Fruit fly (Drosophila melanogaster) whole organism, embryonic: ENCODE measurements around the gene Dhdds.
A peak's percentile ranks its signal among the peaks of the same experiment; 100 is the strongest.

Experiments used
- Abd-B ChIP-seq: fragments of 200-800 bp; sonication (Bioruptor generic); optimal IDR thresholded peaks from 2 replicates; lab custom pipeline; 2018; ENCODE audit warnings: missing biosample characterization, mild to moderate bottlenecking, missing genetic modification characterization, moderate library complexity
- Atf3 ChIP-seq: fragments of 200-800 bp; sonication (Bioruptor generic); optimal IDR thresholded peaks from 3 replicates; lab custom pipeline; 2016; ENCODE audit warnings: missing biosample characterization, missing genetic modification characterization
- BtbVII ChIP-seq: fragments of 200-800 bp; sonication (Bioruptor generic); optimal IDR thresholded peaks from 3 replicates; lab custom pipeline; 2017; ENCODE audit warnings: missing biosample characterization, mild to moderate bottlenecking, missing genetic modification characterization
- Bteb2 ChIP-seq: fragments of 200-800 bp; sonication (Bioruptor generic); optimal IDR thresholded peaks from 2 replicates; lab custom pipeline; 2016; ENCODE audit warnings: missing biosample characterization, missing genetic modification characterization
- CG10274 ChIP-seq: fragments of 200-800 bp; sonication (Bioruptor generic); optimal IDR thresholded peaks from 3 replicates; lab custom pipeline; 2017; ENCODE audit warnings: missing biosample characterization, mild to moderate bottlenecking, missing genetic modification characterization
- CG12659 ChIP-seq: fragments of 200-800 bp; sonication (Bioruptor generic); optimal IDR thresholded peaks from 3 replicates; lab custom pipeline; 2017; ENCODE audit warnings: mild to moderate bottlenecking, missing biosample characterization, missing genetic modification reagents, missing genetic modification characterization
- CG16779 ChIP-seq: fragments of 200-800 bp; sonication (Bioruptor generic); IDR thresholded peaks from 2 replicates; pipeline ENCODE4 v1.3.6; 2022; ENCODE audit warnings: missing biosample characterization, missing genetic modification characterization
- CG17385 ChIP-seq: fragments of 200-800 bp; sonication (Bioruptor generic); optimal IDR thresholded peaks from 3 replicates; lab custom pipeline; 2018; ENCODE audit warnings: missing biosample characterization, mild to moderate bottlenecking, missing genetic modification characterization
- CG17612 ChIP-seq: fragments of 200-800 bp; sonication (Bioruptor generic); IDR thresholded peaks from 2 replicates; pipeline ENCODE4 v1.3.6; 2022; ENCODE audit warnings: missing biosample characterization, missing genetic modification characterization
- CG18262 ChIP-seq: fragments of 200-800 bp; optimal IDR thresholded peaks from 3 replicates; lab custom pipeline; 2019; ENCODE audit warnings: missing biosample characterization, mild to moderate bottlenecking, missing genetic modification characterization, moderate library complexity
- CG18476 ChIP-seq: fragments of 200-800 bp; sonication (Bioruptor generic); optimal IDR thresholded peaks from 2 replicates; lab custom pipeline; 2016; ENCODE audit warnings: missing biosample characterization, mild to moderate bottlenecking, missing genetic modification characterization
- CG2116 ChIP-seq: fragments of 200-800 bp; sonication (Bioruptor generic); optimal IDR thresholded peaks from 3 replicates; lab custom pipeline; 2018; ENCODE audit warnings: missing biosample characterization, mild to moderate bottlenecking, missing genetic modification characterization
- CG2120 ChIP-seq: fragments of 200-800 bp; sonication (Bioruptor generic); optimal IDR thresholded peaks from 3 replicates; lab custom pipeline; 2016; ENCODE audit warnings: missing biosample characterization, missing genetic modification characterization
- CG30431 ChIP-seq: fragments of 200-800 bp; sonication (Bioruptor generic); optimal IDR thresholded peaks from 2 replicates; lab custom pipeline; 2017; ENCODE audit warnings: missing biosample characterization, missing genetic modification characterization
- CG31365 ChIP-seq: fragments of 200-800 bp; sonication (Bioruptor generic); optimal IDR thresholded peaks from 2 replicates; lab custom pipeline; 2018; ENCODE audit warnings: missing biosample characterization, mild to moderate bottlenecking, missing genetic modification characterization
- CG34376 ChIP-seq: fragments of 200-800 bp; sonication (Bioruptor generic); optimal IDR thresholded peaks from 2 replicates; lab custom pipeline; 2018; ENCODE audit warnings: missing biosample characterization, mild to moderate bottlenecking, missing genetic modification characterization
- CG4730 ChIP-seq: fragments of 200-800 bp; sonication (Bioruptor generic); IDR thresholded peaks from 2 replicates; pipeline ENCODE4 v1.3.6; 2022; ENCODE audit warnings: missing biosample characterization, missing genetic modification characterization
- CG6272 ChIP-seq: fragments of 200-800 bp; sonication (Bioruptor generic); IDR thresholded peaks from 2 replicates; pipeline ENCODE4 v1.3.6; 2022; ENCODE audit warnings: missing biosample characterization, missing genetic modification characterization
- CG8765 ChIP-seq: fragments of 200-800 bp; sonication (Bioruptor generic); IDR thresholded peaks from 2 replicates; pipeline ENCODE4 v1.3.6; 2022; ENCODE audit warnings: missing biosample characterization, missing genetic modification characterization
- CoRest ChIP-seq: fragments of 200-800 bp; sonication (Bioruptor generic); optimal IDR thresholded peaks from 3 replicates; lab custom pipeline; 2018; ENCODE audit warnings: missing biosample characterization, mild to moderate bottlenecking, missing genetic modification characterization, moderate library complexity
- D19A ChIP-seq: fragments of 200-800 bp; optimal IDR thresholded peaks from 3 replicates; lab custom pipeline; 2019; ENCODE audit warnings: missing biosample characterization, mild to moderate bottlenecking, missing genetic modification characterization, moderate library complexity
- Dbx ChIP-seq: fragments of 200-800 bp; sonication (Bioruptor generic); IDR thresholded peaks from 3 replicates; pipeline ENCODE4 v1.3.6; 2022; ENCODE audit warnings: missing biosample characterization, missing genetic modification characterization
- Dip3 ChIP-seq: fragments of 200-800 bp; sonication (Bioruptor generic); optimal IDR thresholded peaks from 3 replicates; lab custom pipeline; 2016; ENCODE audit warnings: missing biosample characterization, missing genetic modification characterization
- Doc3 ChIP-seq: fragments of 200-800 bp; sonication (Bioruptor generic); IDR thresholded peaks from 3 replicates; pipeline ENCODE4 v1.3.6; 2022; ENCODE audit warnings: missing biosample characterization, missing genetic modification characterization; ENCODE audit not compliant: partially characterized antibody
- HmgZ ChIP-seq: fragments of 200-800 bp; sonication (Bioruptor generic); optimal IDR thresholded peaks from 2 replicates; lab custom pipeline; 2018; ENCODE audit warnings: missing biosample characterization, mild to moderate bottlenecking, missing genetic modification characterization
- Lpt ChIP-seq: fragments of >200 bp; optimal IDR thresholded peaks from 2 replicates; lab custom pipeline; 2018; ENCODE audit warnings: missing biosample characterization, missing genetic modification characterization
- Myb ChIP-seq: fragments of 200-800 bp; sonication (Bioruptor generic); optimal IDR thresholded peaks from 2 replicates; lab custom pipeline; 2016; ENCODE audit warnings: missing biosample characterization, missing genetic modification characterization
- NC2β ChIP-seq: fragments of 200-800 bp; sonication (Bioruptor generic); optimal IDR thresholded peaks from 2 replicates; lab custom pipeline; 2016; ENCODE audit warnings: missing biosample characterization, missing genetic modification characterization
- Neu2 ChIP-seq: fragments of 200-800 bp; sonication (Bioruptor generic); optimal IDR thresholded peaks from 3 replicates; lab custom pipeline; 2016; ENCODE audit warnings: missing biosample characterization, missing genetic modification characterization, borderline replicate concordance
- Tbp ChIP-seq: fragments of >200 bp; optimal IDR thresholded peaks from 2 replicates; lab custom pipeline; 2018; ENCODE audit warnings: missing biosample characterization, missing genetic modification characterization
- abd-A ChIP-seq: fragments of 200-800 bp; sonication (Bioruptor generic); optimal IDR thresholded peaks from 3 replicates; lab custom pipeline; 2019; ENCODE audit warnings: missing biosample characterization, mild to moderate bottlenecking, missing genetic modification characterization, moderate library complexity
- amos ChIP-seq: fragments of 200-800 bp; sonication (Bioruptor generic); IDR thresholded peaks from 2 replicates; pipeline ENCODE4 v1.3.6; 2022; ENCODE audit warnings: missing biosample characterization, missing genetic modification characterization; ENCODE audit not compliant: partially characterized antibody
- bsh ChIP-seq, 2 experiments: fragments of 200-800 bp; sonication (Bioruptor generic); optimal IDR thresholded peaks; 2 replicates each; lab custom pipeline; 2017 to 2018; ENCODE audit warnings: mild to moderate bottlenecking in 2 of 2, missing biosample characterization in 2 of 2, missing genetic modification characterization in 2 of 2, moderate library complexity in 1 of 2
- cwo ChIP-seq: fragments of 200-800 bp; sonication (Bioruptor generic); optimal IDR thresholded peaks from 3 replicates; lab custom pipeline; 2017; ENCODE audit warnings: missing biosample characterization, missing genetic modification characterization, mild to moderate bottlenecking, moderate library complexity, missing genetic modification reagents
- dan ChIP-seq: fragments of 200-800 bp; sonication (Bioruptor generic); IDR thresholded peaks from 2 replicates; pipeline ENCODE4 v1.3.6; 2022; ENCODE audit warnings: missing biosample characterization, missing genetic modification characterization
- dmrt99B ChIP-seq: fragments of 200-800 bp; sonication (Bioruptor generic); optimal IDR thresholded peaks from 2 replicates; lab custom pipeline; 2018; ENCODE audit warnings: missing biosample characterization, mild to moderate bottlenecking, missing genetic modification characterization, moderate library complexity
- gcm2 ChIP-seq: fragments of 200-800 bp; sonication (Bioruptor generic); optimal IDR thresholded peaks from 2 replicates; lab custom pipeline; 2016; ENCODE audit warnings: missing biosample characterization, missing genetic modification characterization
- grau ChIP-seq: fragments of 200-800 bp; optimal IDR thresholded peaks from 3 replicates; lab custom pipeline; 2019; ENCODE audit warnings: missing biosample characterization, mild to moderate bottlenecking, missing genetic modification characterization, moderate library complexity
- grn ChIP-seq: fragments of 200-800 bp; sonication (Bioruptor generic); optimal IDR thresholded peaks from 3 replicates; lab custom pipeline; 2017; ENCODE audit warnings: missing biosample characterization, missing genetic modification characterization
- hkb ChIP-seq, 2 experiments: fragments of 200-800 bp in 1 of 2; fragments of >200 bp in 1 of 2; sonication (Bioruptor generic) in 1 of 2; IDR thresholded peaks in 1 of 2; optimal IDR thresholded peaks in 1 of 2; 2 replicates each; pipeline versions ENCODE4 v1.3.6 to Lab custom; 2017 to 2022; ENCODE audit warnings: missing biosample characterization in 1 of 2, missing genetic modification characterization in 1 of 2
- mld ChIP-seq: fragments of 200-800 bp; sonication (Bioruptor generic); IDR thresholded peaks from 3 replicates; pipeline ENCODE4 v1.3.6; 2022; ENCODE audit warnings: missing biosample characterization, missing genetic modification characterization; ENCODE audit not compliant: partially characterized antibody
- nmo ChIP-seq: fragments of 200-800 bp; sonication (Bioruptor generic); optimal IDR thresholded peaks from 2 replicates; lab custom pipeline; 2018; ENCODE audit warnings: missing biosample characterization, mild to moderate bottlenecking, missing genetic modification characterization, moderate library complexity
- sd ChIP-seq: fragments of 200-800 bp; sonication (Bioruptor generic); optimal IDR thresholded peaks from 3 replicates; lab custom pipeline; 2018; ENCODE audit warnings: missing biosample characterization, mild to moderate bottlenecking, missing genetic modification characterization, moderate library complexity
- sima ChIP-seq: fragments of 200-800 bp; sonication (Bioruptor generic); optimal IDR thresholded peaks from 2 replicates; lab custom pipeline; 2016; ENCODE audit warnings: missing biosample characterization, missing genetic modification characterization
- ssp ChIP-seq: fragments of 200-800 bp; sonication (Bioruptor generic); IDR thresholded peaks from 2 replicates; pipeline ENCODE4 v1.3.6; 2022; ENCODE audit warnings: missing biosample characterization, missing genetic modification characterization
- trh ChIP-seq: fragments of 200-800 bp; sonication (Bioruptor generic); optimal IDR thresholded peaks from 2 replicates; lab custom pipeline; 2016; ENCODE audit warnings: missing biosample characterization, missing genetic modification characterization
- vvl ChIP-seq: fragments of 200-800 bp; sonication (Bioruptor generic); IDR thresholded peaks from 2 replicates; pipeline ENCODE4 v1.3.6; 2022; ENCODE audit warnings: missing biosample characterization, missing genetic modification characterization
- z ChIP-seq: fragments of 200-800 bp; sonication (Bioruptor generic); IDR thresholded peaks from 3 replicates; pipeline ENCODE4 v1.3.6; 2022; ENCODE audit warnings: missing biosample characterization, missing genetic modification characterization

Gene Dhdds

DNA sequence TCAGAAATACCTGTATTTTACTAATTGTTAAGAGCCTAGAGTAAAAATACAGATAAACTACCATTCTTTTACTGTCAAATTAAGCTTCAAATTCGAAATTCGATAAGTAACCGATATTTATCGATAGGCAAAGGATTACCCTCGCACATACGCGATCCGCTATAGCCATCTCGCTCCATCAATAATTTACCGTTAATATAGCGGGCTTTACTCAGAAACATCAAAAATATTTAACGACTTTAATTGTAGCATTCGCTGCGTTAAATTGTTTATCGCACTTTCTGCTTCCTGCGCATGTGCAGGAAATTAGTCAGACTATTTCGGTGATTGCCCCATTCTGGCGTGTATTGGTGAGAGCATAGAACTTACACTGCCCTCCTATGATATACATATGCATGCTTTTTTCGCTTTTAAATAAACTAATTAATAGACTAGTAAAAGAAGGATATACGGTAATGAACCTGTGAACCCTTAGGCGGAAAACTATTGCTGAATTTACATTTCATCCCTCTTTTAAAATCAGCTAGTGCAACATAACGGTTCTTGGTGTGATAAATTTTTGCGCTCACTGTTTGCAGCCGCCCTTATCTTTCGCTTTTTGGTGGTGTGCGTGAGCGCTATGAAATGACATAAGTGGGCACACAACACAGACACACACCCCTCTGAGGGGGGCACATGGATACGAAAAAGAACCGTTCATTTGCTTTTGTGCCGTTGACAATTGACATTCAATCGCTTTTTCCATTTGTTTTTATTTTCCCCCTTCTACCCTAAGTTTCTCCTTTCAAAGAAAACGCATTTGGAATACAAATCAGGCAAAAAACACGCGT, 24.7 kb downstream of the Dhdds start, which contains the start of the genes dpr14 and spidey (continued):
- TF ChIP-seq CG18476 (GFP tag; lab: Kevin White, UChicago) (peak; percentile 85), CG4730 (GFP tag; lab: Robert Waterston, UW) (peak; percentile 76), vvl (peak; percentile 93), cwo (GFP tag; lab: Kevin White, UChicago) (peak; percentile 87), CoRest (tag; lab: Kevin White, UChicago) (peak; percentile 92), CG16779 (GFP tag; lab: Robert Waterston, UW) (peak; percentile 81), mld (GFP tag; lab: Robert Waterston, UW) (no peak), CG17612 (GFP tag; lab: Robert Waterston, UW) (peak; percentile 80), Myb (GFP tag; lab: Kevin White, UChicago) (peak; percentile 75), HmgZ (peak; percentile 96), Neu2 (GFP tag; lab: Kevin White, UChicago) (peak; percentile 13), CG12659 (peak; percentile 92), sima (GFP tag; lab: Kevin White, UChicago) (peak; percentile 47), D19A (tag; lab: Kevin White, UChicago) (peak; percentile 89), hkb (optimal IDR thresholded peaks at IDR 0.05; lab: Kevin White, UChicago) (no peak), hkb (GFP tag; IDR thresholded peaks at IDR 0.05; lab: Robert Waterston, UW) (peak; percentile 94), ssp (GFP tag; lab: Robert Waterston, UW) (peak; percentile 74), CG6272 (GFP tag; lab: Robert Waterston, UW) (peak; percentile 79), grau (peak; percentile 92), Dip3 (peak; percentile 88), CG18262 (tag; lab: Kevin White, UChicago) (peak; percentile 90), CG31365 (tag; lab: Kevin White, UChicago) (peak; percentile 80), trh (GFP tag; lab: Kevin White, UChicago) (peak; percentile 33), CG10274 (GFP tag; lab: Kevin White, UChicago) (peak; percentile 69), Lpt (GFP tag; lab: Kevin White, UChicago) (no peak), amos (GFP tag; lab: Robert Waterston, UW) (peak; percentile 22; the same call in 1 of the 2 replicates), bsh (GFP tag; optimal IDR thresholded peaks at IDR 0.05; lab: Kevin White, UChicago) (peak; percentile 44 to 92), CG17385 (peak; percentile 89), nmo (GFP tag; lab: Kevin White, UChicago) (peak; percentile 93), Atf3 (GFP tag; lab: Kevin White, UChicago) (peak; percentile 89), gcm2 (GFP tag; lab: Kevin White, UChicago) (peak; percentile 81), z (GFP tag; lab: Robert Waterston, UW) (no peak), BtbVII (GFP tag; lab: Kevin White, UChicago) (peak; percentile 91), Abd-B (GFP tag; lab: Kevin White, UChicago) (peak; percentile 78), CG2120 (GFP tag; lab: Kevin White, UChicago) (peak; percentile 96), CG30431 (GFP tag; lab: Kevin White, UChicago) (peak; percentile 82), CG2116 (GFP tag; lab: Kevin White, UChicago) (peak; percentile 66), CG8765 (GFP tag; lab: Robert Waterston, UW) (peak; percentile 71), abd-A (tag; lab: Kevin White, UChicago) (peak; percentile 92), CG34376 (GFP tag; lab: Kevin White, UChicago) (peak; percentile 95), grn (GFP tag; lab: Kevin White, UChicago) (peak; percentile 36), Bteb2 (GFP tag; lab: Kevin White, UChicago) (peak; percentile 62), Dbx (GFP tag; lab: Robert Waterston, UW) (peak; percentile 90), NC2β (peak; percentile 83), dmrt99B (tag; lab: Kevin White, UChicago) (peak; percentile 94), dan (GFP tag; lab: Robert Waterston, UW) (peak; percentile 41; the same call in 1 of the 2 replicates), Tbp (GFP tag; lab: Kevin White, UChicago) (no peak), sd (tag; lab: Kevin White, UChicago) (peak; percentile 80), Doc3 (GFP tag; lab: Robert Waterston, UW) (0 out of 3 replicates have a peak, but pooled peaks have one; percentile 15)
